Fruit fly (Drosophila melanogaster) whole organism, embryonic: Measurements from ENCODE around the gene TM9SF3.

Experiments
- CG10267 ChIP-seq: fragments of 200-800 bp; sonication (Bioruptor generic); optimal IDR thresholded peaks from 2 replicates; lab custom pipeline; 2018; ENCODE audit warnings: missing biosample characterization, mild to moderate bottlenecking, missing genetic modification characterization, moderate library complexity
- CG10431 ChIP-seq: fragments of 200-800 bp; sonication (Bioruptor generic); optimal IDR thresholded peaks from 3 replicates; lab custom pipeline; 2018; ENCODE audit warnings: missing biosample characterization, mild to moderate bottlenecking, missing genetic modification characterization
- CG11247 ChIP-seq: fragments of 200-800 bp; sonication (Bioruptor generic); IDR thresholded peaks from 2 replicates; pipeline ENCODE4 v1.3.6; 2022; ENCODE audit warnings: missing biosample characterization, missing genetic modification characterization
- CG12236 ChIP-seq: fragments of 200-800 bp; sonication (Bioruptor generic); optimal IDR thresholded peaks from 2 replicates; lab custom pipeline; 2016; ENCODE audit warnings: missing biosample characterization, missing genetic modification characterization
- CG12659 ChIP-seq: fragments of 200-800 bp; sonication (Bioruptor generic); optimal IDR thresholded peaks from 3 replicates; lab custom pipeline; 2017; ENCODE audit warnings: mild to moderate bottlenecking, missing biosample characterization, missing genetic modification reagents, missing genetic modification characterization
- CG13123 ChIP-seq: fragments of 200-800 bp; sonication (Bioruptor generic); optimal IDR thresholded peaks from 2 replicates; lab custom pipeline; 2016; ENCODE audit warnings: missing biosample characterization, missing genetic modification characterization
- CG13775 ChIP-seq: fragments of 200-800 bp; sonication (Bioruptor generic); optimal IDR thresholded peaks from 3 replicates; lab custom pipeline; 2017; ENCODE audit warnings: missing biosample characterization, mild to moderate bottlenecking, missing genetic modification characterization
- CG13894 ChIP-seq: fragments of 200-800 bp; sonication (Bioruptor generic); optimal IDR thresholded peaks from 3 replicates; lab custom pipeline; 2018; ENCODE audit warnings: missing biosample characterization, mild to moderate bottlenecking, missing genetic modification characterization, moderate library complexity
- CG14050 ChIP-seq: fragments of 200-800 bp; sonication (Bioruptor generic); IDR thresholded peaks from 3 replicates; pipeline ENCODE4 v1.3.6; 2022; ENCODE audit warnings: missing biosample characterization, missing genetic modification characterization
- CG1602 ChIP-seq: fragments of 200-800 bp; sonication (Bioruptor generic); optimal IDR thresholded peaks from 3 replicates; lab custom pipeline; 2016; ENCODE audit warnings: missing biosample characterization, missing genetic modification characterization
- CG16779 ChIP-seq: fragments of 200-800 bp; sonication (Bioruptor generic); IDR thresholded peaks from 2 replicates; pipeline ENCODE4 v1.3.6; 2022; ENCODE audit warnings: missing biosample characterization, missing genetic modification characterization
- CG2202 ChIP-seq: fragments of 200-800 bp; sonication (Bioruptor generic); optimal IDR thresholded peaks from 2 replicates; lab custom pipeline; 2018; ENCODE audit warnings: missing biosample characterization, mild to moderate bottlenecking, missing genetic modification characterization
- CG31388 ChIP-seq: fragments of 200-800 bp; sonication (Bioruptor generic); optimal IDR thresholded peaks from 2 replicates; lab custom pipeline; 2016; ENCODE audit warnings: missing biosample characterization, missing genetic modification characterization
- CG4328 ChIP-seq: fragments of 200-800 bp; sonication (Bioruptor generic); optimal IDR thresholded peaks from 3 replicates; lab custom pipeline; 2017; ENCODE audit warnings: missing biosample characterization, missing genetic modification reagents, missing genetic modification characterization
- CG4404 ChIP-seq: fragments of 200-800 bp; sonication (Bioruptor generic); IDR thresholded peaks from 2 replicates; pipeline ENCODE4 v1.3.6; 2022; ENCODE audit warnings: missing biosample characterization, missing genetic modification characterization
- CG4854 ChIP-seq: fragments of 200-800 bp; sonication (Bioruptor generic); optimal IDR thresholded peaks from 2 replicates; lab custom pipeline; 2016; ENCODE audit warnings: missing biosample characterization, missing genetic modification characterization, inconsistent platforms
- CG6765 ChIP-seq: fragments of 200-800 bp; sonication (Bioruptor generic); optimal IDR thresholded peaks from 3 replicates; lab custom pipeline; 2017; ENCODE audit warnings: missing biosample characterization, mild to moderate bottlenecking, missing genetic modification characterization
- CG7963 ChIP-seq: fragments of 200-800 bp; sonication (Bioruptor generic); IDR thresholded peaks from 3 replicates; pipeline ENCODE4 v1.3.6; 2022; ENCODE audit warnings: missing biosample characterization, missing genetic modification characterization; ENCODE audit not compliant: partially characterized antibody
- CG8924 ChIP-seq: fragments of 200-800 bp; optimal IDR thresholded peaks from 3 replicates; lab custom pipeline; 2019; ENCODE audit warnings: missing biosample characterization, mild to moderate bottlenecking, missing genetic modification characterization, moderate library complexity
- CG9817 ChIP-seq: fragments of 200-800 bp; sonication (Bioruptor generic); optimal IDR thresholded peaks from 2 replicates; lab custom pipeline; 2018; ENCODE audit warnings: missing biosample characterization, mild to moderate bottlenecking, missing genetic modification characterization, moderate library complexity
- Chrac-16 ChIP-seq: fragments of 200-800 bp; sonication (Bioruptor generic); optimal IDR thresholded peaks from 3 replicates; lab custom pipeline; 2016; ENCODE audit warnings: missing biosample characterization, missing genetic modification characterization
- CkIIα-i1 ChIP-seq: fragments of 200-800 bp; sonication (Bioruptor generic); IDR thresholded peaks from 2 replicates; pipeline ENCODE4 v1.3.6; 2022; ENCODE audit warnings: missing biosample characterization, missing genetic modification characterization
- Gug ChIP-seq: fragments of 200-800 bp; sonication (Bioruptor generic); IDR thresholded peaks from 4 replicates; pipeline ENCODE4 v1.3.6; 2022; ENCODE audit warnings: missing biosample characterization, missing genetic modification characterization
- Hand ChIP-seq: fragments of 200-800 bp; sonication (Bioruptor generic); optimal IDR thresholded peaks from 2 replicates; lab custom pipeline; 2017; ENCODE audit warnings: mild to moderate bottlenecking, missing biosample characterization, missing genetic modification reagents, missing genetic modification characterization
- Hr51 ChIP-seq, 2 experiments: fragments of 200-800 bp; sonication (Bioruptor generic); optimal IDR thresholded peaks; 2 replicates in 1 of 2; 3 replicates in 1 of 2; lab custom pipeline; 2016 to 2018; ENCODE audit warnings: missing biosample characterization in 2 of 2, missing genetic modification characterization in 2 of 2, mild to moderate bottlenecking in 1 of 2, moderate library complexity in 1 of 2
- Hr78 ChIP-seq, 2 experiments: fragments of 200-800 bp in 1 of 2; fragments of >200 bp in 1 of 2; sonication (Bioruptor generic) in 1 of 2; optimal IDR thresholded peaks; 2 replicates each; lab custom pipeline; 2017 to 2019; ENCODE audit warnings: missing biosample characterization in 2 of 2, missing genetic modification characterization in 2 of 2, mild to moderate bottlenecking in 1 of 2, moderate library complexity in 1 of 2
- Hsf ChIP-seq: fragments of 200-800 bp; sonication (Bioruptor generic); optimal IDR thresholded peaks from 3 replicates; lab custom pipeline; 2016; ENCODE audit warnings: missing biosample characterization, missing genetic modification characterization
- Lhr ChIP-seq: fragments of 200-800 bp; sonication (Bioruptor generic); optimal IDR thresholded peaks from 3 replicates; lab custom pipeline; 2017; ENCODE audit warnings: mild to moderate bottlenecking, missing biosample characterization, missing genetic modification reagents, missing genetic modification characterization
- Opbp ChIP-seq: fragments of 200-800 bp; sonication (Bioruptor generic); IDR thresholded peaks from 3 replicates; pipeline ENCODE4 v1.3.6; 2022; ENCODE audit warnings: missing biosample characterization, missing genetic modification characterization; ENCODE audit not compliant: partially characterized antibody
- Rfx ChIP-seq: fragments of 200-800 bp; sonication (Bioruptor generic); IDR thresholded peaks from 2 replicates; pipeline ENCODE4 v1.3.6; 2022; ENCODE audit warnings: missing biosample characterization, missing genetic modification characterization
- al ChIP-seq: fragments of 200-800 bp; sonication (Bioruptor generic); IDR thresholded peaks from 2 replicates; pipeline ENCODE4 v1.3.6; 2022; ENCODE audit warnings: missing biosample characterization, missing genetic modification characterization
- ato ChIP-seq: fragments of 200-800 bp; sonication (Bioruptor generic); IDR thresholded peaks from 2 replicates; pipeline ENCODE4 v1.3.6; 2022; ENCODE audit warnings: missing biosample characterization, missing genetic modification characterization; ENCODE audit not compliant: partially characterized antibody
- bcd ChIP-seq: fragments of 200-800 bp; sonication (Bioruptor generic); optimal IDR thresholded peaks from 2 replicates; lab custom pipeline; 2017; ENCODE audit warnings: missing biosample characterization, mild to moderate bottlenecking, missing genetic modification characterization
- bigmax ChIP-seq: fragments of 200-800 bp; sonication (Bioruptor generic); optimal IDR thresholded peaks from 2 replicates; lab custom pipeline; 2018; ENCODE audit warnings: missing biosample characterization, mild to moderate bottlenecking, missing genetic modification characterization
- btn ChIP-seq: fragments of 200-800 bp; sonication (Bioruptor generic); optimal IDR thresholded peaks from 2 replicates; lab custom pipeline; 2016; ENCODE audit warnings: missing biosample characterization, missing genetic modification characterization
- chif ChIP-seq, 2 experiments: fragments of 200-800 bp; sonication (Bioruptor generic); optimal IDR thresholded peaks; 3 replicates each; lab custom pipeline; 2016; ENCODE audit warnings: missing biosample characterization in 2 of 2, missing genetic modification characterization in 2 of 2
- corto ChIP-seq: fragments of 200-800 bp; sonication (Bioruptor generic); optimal IDR thresholded peaks from 2 replicates; lab custom pipeline; 2016; ENCODE audit warnings: missing biosample characterization, mild to moderate bottlenecking, missing genetic modification characterization, moderate library complexity
- dati ChIP-seq: fragments of 200-800 bp; sonication (Bioruptor generic); IDR thresholded peaks from 2 replicates; pipeline ENCODE4 v1.3.6; 2022; ENCODE audit warnings: missing biosample characterization, missing genetic modification characterization
- esg ChIP-seq: fragments of 200-800 bp; sonication (Bioruptor generic); conservative IDR thresholded peaks from 2 replicates; pipeline ENCODE4 v1.3.6; 2022; ENCODE audit warnings: missing biosample characterization, missing genetic modification characterization
- hkb ChIP-seq, 2 experiments: fragments of 200-800 bp in 1 of 2; fragments of >200 bp in 1 of 2; sonication (Bioruptor generic) in 1 of 2; IDR thresholded peaks in 1 of 2; optimal IDR thresholded peaks in 1 of 2; 2 replicates each; pipeline versions ENCODE4 v1.3.6 to Lab custom; 2017 to 2022; ENCODE audit warnings: missing biosample characterization in 1 of 2, missing genetic modification characterization in 1 of 2
- kni ChIP-seq: fragments of 200-800 bp; sonication (Bioruptor generic); optimal IDR thresholded peaks from 3 replicates; lab custom pipeline; 2017; ENCODE audit warnings: mild to moderate bottlenecking, missing biosample characterization, missing genetic modification reagents, missing genetic modification characterization
- otp ChIP-seq: fragments of 200-800 bp; sonication (Bioruptor generic); IDR thresholded peaks from 3 replicates; pipeline ENCODE4, ENCODE4 v1.3.6; 2022; ENCODE audit warnings: missing biosample characterization, missing genetic modification characterization
- pnt ChIP-seq: fragments of 200-800 bp; sonication (Bioruptor generic); optimal IDR thresholded peaks from 3 replicates; lab custom pipeline; 2016; ENCODE audit warnings: missing biosample characterization, missing genetic modification characterization
- ro ChIP-seq: fragments of 200-800 bp; sonication (Bioruptor generic); IDR thresholded peaks from 2 replicates; pipeline ENCODE4 v1.3.6; 2022; ENCODE audit warnings: missing biosample characterization, missing genetic modification characterization
- sens ChIP-seq: fragments of 200-800 bp; sonication (Bioruptor generic); peaks from one replicate; lab custom pipeline; 2016; ENCODE audit warnings: missing biosample characterization, missing genetic modification characterization
- stc ChIP-seq: fragments of 200-800 bp; sonication (Bioruptor generic); IDR thresholded peaks from 2 replicates; pipeline ENCODE4 v1.3.6; 2022; ENCODE audit warnings: missing biosample characterization, missing genetic modification characterization
- tin ChIP-seq: fragments of 200-800 bp; sonication (Bioruptor generic); optimal IDR thresholded peaks from 3 replicates; lab custom pipeline; 2016; ENCODE audit warnings: missing biosample characterization, missing genetic modification characterization
- toy ChIP-seq: fragments of 200-800 bp; sonication (Bioruptor generic); IDR thresholded peaks from 2 replicates; pipeline ENCODE4 v1.3.6; 2022; ENCODE audit warnings: missing biosample characterization, missing genetic modification characterization

The TM9SF3 gene

DNA sequence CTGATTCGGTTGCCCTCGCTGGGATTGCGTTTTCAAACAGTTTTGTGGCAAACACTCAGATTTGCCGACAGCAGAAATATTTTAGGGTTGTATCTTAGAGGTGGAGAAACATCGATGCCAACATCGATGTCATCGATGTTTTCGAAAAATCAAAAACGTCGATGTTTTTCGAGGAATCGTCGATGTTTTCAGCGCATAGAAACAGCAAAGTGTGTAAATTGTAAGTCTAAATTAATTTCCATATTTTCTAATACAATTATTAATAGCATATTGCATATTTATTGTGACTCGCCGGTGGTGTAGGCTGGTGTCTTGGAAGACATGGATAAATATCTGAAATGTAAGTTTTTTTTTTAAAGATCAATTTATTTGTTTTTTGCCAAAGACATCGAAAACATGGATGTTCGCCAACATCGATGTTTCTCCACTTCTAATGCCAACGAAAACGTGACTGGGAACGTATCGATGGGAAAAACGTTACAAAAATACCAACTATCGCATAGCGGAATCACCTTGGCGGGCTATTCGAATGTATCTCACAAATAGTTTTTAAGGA, at the start of gene TM9SF3 (continued):
- TF ChIP-seq kni (GFP tag; lab: Kevin White, UChicago) (no peak), CG1602 (GFP tag; lab: Kevin White, UChicago) (peak; percentile 22), CG4404 (GFP tag; lab: Robert Waterston, UW) (no peak), CG10267 (peak; percentile 24), CG9817 (tag; lab: Kevin White, UChicago) (no peak), CG31388 (GFP tag; lab: Kevin White, UChicago) (no peak), Chrac-16 (GFP tag; lab: Kevin White, UChicago) (no peak), chif (GFP tag; optimal IDR thresholded peaks at IDR 0.05; lab: Kevin White, UChicago) (no peak), otp (GFP tag; lab: Robert Waterston, UW) (no peak), CG13123 (no peak), Hand (no peak), CG13775 (GFP tag; lab: Kevin White, UChicago) (peak; percentile 38), esg (no peak), CG4854 (no peak), CG14050 (GFP tag; lab: Robert Waterston, UW) (no peak), stc (GFP tag; lab: Robert Waterston, UW) (no peak), CkIIα-i1 (0 out of 2 replicates have a peak, but pooled peaks have one; percentile 21), Hr78 (GFP tag; optimal IDR thresholded peaks at IDR 0.05; lab: Kevin White, UChicago) (no peak), CG8924 (tag; lab: Kevin White, UChicago) (no peak), CG10431 (GFP tag; lab: Kevin White, UChicago) (no peak), ro (GFP tag; lab: Robert Waterston, UW) (no peak), corto (GFP tag; lab: Kevin White, UChicago) (no peak), ato (GFP tag; lab: Robert Waterston, UW) (peak; percentile 63), bcd (GFP tag; lab: Kevin White, UChicago) (no peak), CG11247 (GFP tag; lab: Robert Waterston, UW) (no peak), CG16779 (GFP tag; lab: Robert Waterston, UW) (no peak), bigmax (GFP tag; lab: Kevin White, UChicago) (no peak), al (GFP tag; lab: Robert Waterston, UW) (no peak), CG4328 (GFP tag; lab: Kevin White, UChicago) (no peak), CG7963 (GFP tag; lab: Robert Waterston, UW) (peak; percentile 88), hkb (optimal IDR thresholded peaks at IDR 0.05; lab: Kevin White, UChicago) (peak; percentile 30), hkb (GFP tag; IDR thresholded peaks at IDR 0.05; lab: Robert Waterston, UW) (no peak), pnt (GFP tag; lab: Kevin White, UChicago) (no peak), btn (GFP tag; lab: Kevin White, UChicago) (no peak), CG12659 (GFP tag; lab: Kevin White, UChicago) (peak; percentile 57), CG2202 (no peak), dati (GFP tag; lab: Robert Waterston, UW) (no peak), CG6765 (GFP tag; lab: Kevin White, UChicago) (no peak), tin (GFP tag; lab: Kevin White, UChicago) (peak; percentile 19), Hsf (GFP tag; lab: Kevin White, UChicago) (peak; percentile 56), sens (GFP tag; lab: Kevin White, UChicago) (peak; percentile 88), Rfx (GFP tag; lab: Robert Waterston, UW) (peak; percentile 41; the same call in 1 of the 2 replicates), toy (GFP tag; lab: Robert Waterston, UW) (no peak), CG13894 (tag; lab: Kevin White, UChicago) (no peak), Lhr (GFP tag; lab: Kevin White, UChicago) (peak; percentile 28), Hr51 (GFP tag; optimal IDR thresholded peaks at IDR 0.05; lab: Kevin White, UChicago) (peak in 1 of 2 experiments; percentile 32), CG12236 (no peak), Opbp (peak; percentile 78), Gug (GFP tag; lab: Robert Waterston, UW) (0 out of 4 replicates have a peak, but pooled peaks have one; percentile 9)
